Fruit fly (Drosophila melanogaster) whole organism, prepupa: Measurements from ENCODE around the gene Fad2.

Experiments used
- CG10631 ChIP-seq: fragments of 200-800 bp; sonication (Bioruptor generic); optimal IDR thresholded peaks from 2 replicates; lab custom pipeline; 2016; ENCODE audit warnings: missing biosample characterization, missing genetic modification characterization
- fd59A ChIP-seq: fragments of 200-800 bp; sonication (Bioruptor generic); optimal IDR thresholded peaks from 2 replicates; lab custom pipeline; 2017; ENCODE audit warnings: missing biosample characterization, mild to moderate bottlenecking, missing genetic modification characterization, missing genetic modification reagents

DNA sequence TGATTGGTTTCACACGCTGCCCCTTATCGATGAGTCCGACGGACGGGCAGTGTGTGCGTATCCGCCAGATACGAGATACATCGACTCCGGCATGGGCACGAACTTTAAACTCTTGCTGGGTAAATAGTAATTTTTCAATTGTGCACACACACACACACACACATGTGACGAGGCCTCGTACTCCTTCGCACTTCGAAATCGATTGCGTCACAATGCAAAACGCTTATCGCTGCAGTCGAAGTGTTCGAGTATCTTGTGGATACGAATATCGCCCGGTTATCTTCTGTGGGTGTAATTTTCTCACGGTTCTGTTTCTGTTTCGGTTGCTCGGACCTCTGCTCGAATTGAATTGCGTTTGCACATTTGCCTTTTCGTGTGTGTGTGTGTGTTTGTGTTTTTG is 11.7 kb downstream of the Fad2 start:
- no peak for TF ChIP-seq CG10631 (GFP tag; lab: Kevin White, UChicago)
- TF ChIP-seq fd59A, result no peak
